Fruit fly (Drosophila melanogaster): Measurements from ENCODE around the gene AdipoR.
A peak's percentile ranks its signal among the peaks of the same experiment; 100 is the strongest.

AdipoR gene

dm6 chr3R:22587419-22587963 lies 39.8 kb upstream of the AdipoR start, which contains the start of gene Efa6 (continued):
- no peak for TF ChIP-seq CG11456 (GFP tag; IDR thresholded peaks at IDR 0.05)
- TF ChIP-seq luna (GFP tag; optimal IDR thresholded peaks at IDR 0.05) = no peak
- peak; percentile 70 for TF ChIP-seq tna (GFP tag; IDR thresholded peaks at IDR 0.05; ENCODE audit: partially characterized antibody)
- peak; percentile 26 for TF ChIP-seq CG10147 (GFP tag; optimal IDR thresholded peaks at IDR 0.05)
- peak; percentile 51 for TF ChIP-seq bcd (GFP tag; optimal IDR thresholded peaks at IDR 0.05)
- TF ChIP-seq D (optimal IDR thresholded peaks at IDR 0.05) = no peak
- no peak for TF ChIP-seq D (GFP tag; optimal IDR thresholded peaks at IDR 0.05)
- no peak for TF ChIP-seq aop (GFP tag; IDR thresholded peaks at IDR 0.05)
- peak; percentile 90 for TF ChIP-seq CG12659 (GFP tag; optimal IDR thresholded peaks at IDR 0.05)
- TF ChIP-seq CG3281 (GFP tag; optimal IDR thresholded peaks at IDR 0.05) = peak; percentile 25
- TF ChIP-seq CG1529 (GFP tag; optimal IDR thresholded peaks at IDR 0.05) = no peak
- peak; percentile 37 for TF ChIP-seq Deaf1 (tag; optimal IDR thresholded peaks at IDR 0.05)
- TF ChIP-seq ttk (GFP tag; IDR thresholded peaks at IDR 0.05) = no peak
- TF ChIP-seq CG16863 (GFP tag; optimal IDR thresholded peaks at IDR 0.05) = no peak
- TF ChIP-seq HmgD (GFP tag; optimal IDR thresholded peaks at IDR 0.05) = no peak
- no peak for TF ChIP-seq CG17328 (GFP tag; IDR thresholded peaks at IDR 0.05)
- TF ChIP-seq trh (GFP tag; optimal IDR thresholded peaks at IDR 0.05) = peak; percentile 47
- TF ChIP-seq bbx (GFP tag; IDR thresholded peaks at IDR 0.05; ENCODE audit: partially characterized antibody) = peak; percentile 86
- no peak for TF ChIP-seq sisA (GFP tag; IDR thresholded peaks at IDR 0.05)
- TF ChIP-seq wek (GFP tag; optimal IDR thresholded peaks at IDR 0.05) = no peak
- TF ChIP-seq zen2 (GFP tag; IDR thresholded peaks at IDR 0.05; ENCODE audit: partially characterized antibody) = peak; percentile 77; the same call in 1 of the 3 replicates
- peak; percentile 37 for TF ChIP-seq Dip3 (GFP tag; optimal IDR thresholded peaks at IDR 0.05)
- peak; percentile 24 for TF ChIP-seq CG12769 (tag; optimal IDR thresholded peaks at IDR 0.05)
- TF ChIP-seq pnt (GFP tag; optimal IDR thresholded peaks at IDR 0.05) = no peak
- peak; percentile 99 for TF ChIP-seq sug (tag; optimal IDR thresholded peaks at IDR 0.05)
- TF ChIP-seq CG7839 (tag; optimal IDR thresholded peaks at IDR 0.05) = peak; percentile 46
- 0 out of 2 replicates have a peak, but pooled peaks have one; percentile 14 for TF ChIP-seq Taf1 (GFP tag; IDR thresholded peaks at IDR 0.05)
- TF ChIP-seq CG8089 (GFP tag; optimal IDR thresholded peaks at IDR 0.05) = no peak
- TF ChIP-seq fd3F (GFP tag; optimal IDR thresholded peaks at IDR 0.05) = peak; percentile 30
- TF ChIP-seq pros (GFP tag; optimal IDR thresholded peaks at IDR 0.05) = no peak
- no peak for TF ChIP-seq Vsx1 (GFP tag; optimal IDR thresholded peaks at IDR 0.05)
- TF ChIP-seq Asciz (GFP tag; optimal IDR thresholded peaks at IDR 0.05) = no peak
- TF ChIP-seq CG3847 (GFP tag; IDR thresholded peaks at IDR 0.05) = peak; percentile 79
- no peak for TF ChIP-seq tio (GFP tag; optimal IDR thresholded peaks at IDR 0.05)
- peak; percentile 54; the same call in 1 of the 2 replicates for TF ChIP-seq rib (GFP tag; IDR thresholded peaks at IDR 0.05)
- peak; percentile 74 for TF ChIP-seq HmgZ (tag; optimal IDR thresholded peaks at IDR 0.05)
- TF ChIP-seq zen (tag; optimal IDR thresholded peaks at IDR 0.05) = peak; percentile 54
- no peak for TF ChIP-seq TFAM (GFP tag; optimal IDR thresholded peaks at IDR 0.05)
- peak; percentile 15 for TF ChIP-seq slou (GFP tag; optimal IDR thresholded peaks at IDR 0.05)
- TF ChIP-seq sima (GFP tag; optimal IDR thresholded peaks at IDR 0.05) = no peak
- TF ChIP-seq CG1603 (tag; optimal IDR thresholded peaks at IDR 0.05) = peak; percentile 10
- TF ChIP-seq pho (GFP tag; optimal IDR thresholded peaks at IDR 0.05) = no peak
- TF ChIP-seq Usf (GFP tag; optimal IDR thresholded peaks at IDR 0.05) = no peak
- no peak for TF ChIP-seq HLHmδ (GFP tag; optimal IDR thresholded peaks at IDR 0.05)
- no peak for TF ChIP-seq CG4360 (GFP tag; IDR thresholded peaks at IDR 0.05)
- TF ChIP-seq Gsc (GFP tag; IDR thresholded peaks at IDR 0.05) = no peak
- peak; percentile 36; the same call in 1 of the 3 replicates for TF ChIP-seq ci (GFP tag; IDR thresholded peaks at IDR 0.05)
- peak; percentile 16; the same call in 1 of the 2 replicates for TF ChIP-seq Xrp1 (GFP tag; IDR thresholded peaks at IDR 0.05)
- TF ChIP-seq CG10366 (GFP tag; IDR thresholded peaks at IDR 0.05) = no peak
- TF ChIP-seq tx (GFP tag; optimal IDR thresholded peaks at IDR 0.05) = peak; percentile 21
- TF ChIP-seq Bteb2 (GFP tag; optimal IDR thresholded peaks at IDR 0.05) = peak; percentile 30
